Fruit fly (Drosophila melanogaster) whole organism, wandering third instar larva: Measurements from ENCODE around the gene Kr-h1.

Experiments used
- CrebA ChIP-seq: fragments of 200-800 bp; sonication (Bioruptor generic); optimal IDR thresholded peaks from 2 replicates; lab custom pipeline; 2016; ENCODE audit warnings: missing biosample characterization, mild to moderate bottlenecking, missing genetic modification characterization, borderline replicate concordance
- Hr78 ChIP-seq: fragments of >200 bp; optimal IDR thresholded peaks from 2 replicates; lab custom pipeline; 2017; ENCODE audit warnings: missing biosample characterization, missing genetic modification characterization
- Jra ChIP-seq: sonication (Bioruptor generic); optimal IDR thresholded peaks from 2 replicates; lab custom pipeline; 2016; ENCODE audit warnings: missing biosample characterization, missing genetic modification characterization
- Myc ChIP-seq: fragments of >200 bp; optimal IDR thresholded peaks from 2 replicates; lab custom pipeline; 2017
- OdsH ChIP-seq: fragments of 200-800 bp; sonication (Bioruptor generic); optimal IDR thresholded peaks from 2 replicates; lab custom pipeline; 2016; ENCODE audit warnings: missing biosample characterization, mild to moderate bottlenecking, missing genetic modification characterization
- Vsx2 ChIP-seq: fragments of 200-300, 225-300 bp; sonication (Bioruptor generic); optimal IDR thresholded peaks from 2 replicates; lab custom pipeline; 2018; ENCODE audit warnings: missing biosample characterization, missing genetic modification characterization; ENCODE audit not compliant: partially characterized antibody
- brk ChIP-seq: fragments of 200-800 bp; sonication (Bioruptor generic); optimal IDR thresholded peaks from 2 replicates; lab custom pipeline; 2016; ENCODE audit warnings: missing biosample characterization, mild to moderate bottlenecking, missing genetic modification characterization
- h ChIP-seq: fragments of 200-800 bp; sonication (Bioruptor generic); optimal IDR thresholded peaks from 3 replicates; lab custom pipeline; 2016; ENCODE audit warnings: missing biosample characterization, mild to moderate bottlenecking, missing genetic modification characterization
- jim ChIP-seq: fragments of 175-275, 200-325 bp; sonication (Bioruptor generic); optimal IDR thresholded peaks from 2 replicates; lab custom pipeline; 2016; ENCODE audit warnings: missing biosample characterization, mild to moderate bottlenecking, missing genetic modification characterization
- pan ChIP-seq: fragments of >200 bp; optimal IDR thresholded peaks from 2 replicates; lab custom pipeline; 2017
- psq ChIP-seq: fragments of 200-800 bp; sonication (Bioruptor generic); optimal IDR thresholded peaks from 3 replicates; lab custom pipeline; 2017; ENCODE audit warnings: missing biosample characterization, mild to moderate bottlenecking, missing genetic modification characterization, moderate library complexity
- rgr ChIP-seq: fragments of 200-800 bp; sonication (Bioruptor generic); optimal IDR thresholded peaks from 3 replicates; lab custom pipeline; 2016; ENCODE audit warnings: missing biosample characterization, mild to moderate bottlenecking, missing genetic modification characterization
- sage ChIP-seq: fragments of 200-800 bp; sonication (Bioruptor generic); optimal IDR thresholded peaks from 2 replicates; lab custom pipeline; 2016; ENCODE audit warnings: missing biosample characterization, mild to moderate bottlenecking, missing genetic modification characterization
- usp ChIP-seq: fragments of >200 bp; optimal IDR thresholded peaks from 2 replicates; lab custom pipeline; 2017; ENCODE audit warnings: missing biosample characterization, missing genetic modification characterization

- no peak for TF ChIP-seq brk
- peak; percentile 57 for TF ChIP-seq psq (GFP tag; lab: Kevin White, UChicago)
- TF ChIP-seq rgr (GFP tag; lab: Kevin White, UChicago), result no peak
- TF ChIP-seq sage (GFP tag; lab: Kevin White, UChicago), result no peak
- no peak for TF ChIP-seq usp (GFP tag; lab: Kevin White, UChicago)
- TF ChIP-seq pan (lab: Kevin White, UChicago), result no peak
- TF ChIP-seq jim (GFP tag; lab: Kevin White, UChicago), result no peak
- TF ChIP-seq CrebA (GFP tag; lab: Kevin White, UChicago), result no peak
- TF ChIP-seq Vsx2 (GFP tag; lab: Kevin White, UChicago), result no peak
- TF ChIP-seq Hr78, result no peak
- TF ChIP-seq h, result peak; percentile 31
- no peak for TF ChIP-seq Myc
- TF ChIP-seq Jra (GFP tag; lab: Kevin White, UChicago), result no peak
- no peak for TF ChIP-seq OdsH (GFP tag; lab: Kevin White, UChicago)
These were observed 3.5 kb upstream of the Kr-h1 start for dm6 chr2L:6078757-6079351.
